Fruit fly (Drosophila melanogaster): Measurements from ENCODE around the gene CG9386.

CG9386 gene

DNA sequence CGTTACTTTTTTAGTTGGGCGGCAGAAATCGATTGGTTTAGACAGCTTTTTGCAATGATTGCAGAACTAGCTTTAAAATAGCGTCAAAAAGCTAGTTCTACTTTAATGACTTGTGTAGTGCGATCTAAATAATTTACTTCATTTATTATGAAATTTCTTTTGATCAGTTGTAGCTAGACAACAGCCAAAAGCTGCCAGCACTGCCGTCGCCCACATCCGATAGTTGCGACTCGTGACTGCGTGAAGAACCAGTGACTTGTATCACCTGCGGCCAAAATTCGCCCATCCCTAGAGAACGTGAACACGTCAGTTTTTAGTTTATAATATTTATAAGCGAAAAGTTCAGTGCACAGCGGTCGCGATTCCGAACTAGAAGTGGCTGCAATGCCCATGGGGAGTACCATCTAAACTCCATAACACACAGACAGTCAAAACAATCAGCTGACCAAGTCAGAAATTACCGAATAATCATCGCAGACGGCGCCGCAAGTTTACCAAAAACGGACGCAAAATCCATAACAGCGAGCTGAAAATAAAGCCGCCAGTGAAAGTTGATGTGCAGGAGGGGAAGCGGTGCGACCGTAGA is 31.5 kb upstream of the CG9386 start, which contains the start of gene P58IPK (continued):
- TF ChIP-seq vvl (GFP tag; IDR thresholded peaks at IDR 0.05) (peak; percentile 81), MBD-R2 (GFP tag; IDR thresholded peaks at IDR 0.05) (peak; percentile 79), dimm (GFP tag; IDR thresholded peaks at IDR 0.05) (no peak), sima (GFP tag; optimal IDR thresholded peaks at IDR 0.05) (no peak), CG8089 (GFP tag; optimal IDR thresholded peaks at IDR 0.05) (no peak), CG4424 (GFP tag; optimal IDR thresholded peaks at IDR 0.05) (peak; percentile 51), CG14860 (GFP tag; IDR thresholded peaks at IDR 0.05; ENCODE audit: partially characterized antibody) (peak; percentile 88), CG33557 (GFP tag; optimal IDR thresholded peaks at IDR 0.05) (peak; percentile 20), CG17829 (tag; optimal IDR thresholded peaks at IDR 0.05) (peak; percentile 64), run (tag; optimal IDR thresholded peaks at IDR 0.05) (no peak), Nf-YC (tag; optimal IDR thresholded peaks at IDR 0.05) (peak; percentile 41), dan (GFP tag; IDR thresholded peaks at IDR 0.05) (no peak), Fer1 (GFP tag; optimal IDR thresholded peaks at IDR 0.05) (peak; percentile 41), HLHmδ (GFP tag; optimal IDR thresholded peaks at IDR 0.05) (no peak), CG8388 (GFP tag; optimal IDR thresholded peaks at IDR 0.05) (peak; percentile 27), fru (optimal IDR thresholded peaks at IDR 0.05) (no peak), Elba2 (GFP tag; optimal IDR thresholded peaks at IDR 0.05) (no peak), unpg (GFP tag; optimal IDR thresholded peaks at IDR 0.05) (peak; percentile 14), CG4820 (GFP tag; optimal IDR thresholded peaks at IDR 0.05) (peak; percentile 43), ems (GFP tag; optimal IDR thresholded peaks at IDR 0.05) (peak; percentile 74), CrebB (tag; optimal IDR thresholded peaks at IDR 0.05) (peak; percentile 42), oc (tag; optimal IDR thresholded peaks at IDR 0.05) (no peak), CG17359 (tag; optimal IDR thresholded peaks at IDR 0.05) (peak; percentile 38), grn (GFP tag; optimal IDR thresholded peaks at IDR 0.05) (peak; percentile 6), CG1603 (tag; optimal IDR thresholded peaks at IDR 0.05) (peak; percentile 80), CG11504 (tag; optimal IDR thresholded peaks at IDR 0.05) (no peak), HLH4C (GFP tag; IDR thresholded peaks at IDR 0.05; ENCODE audit: partially characterized antibody) (peak; percentile 89), Ptx1 (GFP tag; IDR thresholded peaks at IDR 0.05) (peak; percentile 52), CG7963 (GFP tag; IDR thresholded peaks at IDR 0.05; ENCODE audit: partially characterized antibody) (peak; percentile 90), Atf6 (GFP tag; IDR thresholded peaks at IDR 0.05) (no peak; the same call in 1 of the 2 replicates), bcd (GFP tag; optimal IDR thresholded peaks at IDR 0.05) (peak; percentile 58), pita (GFP tag; optimal IDR thresholded peaks at IDR 0.05) (no peak), Nf-YA (GFP tag; IDR thresholded peaks at IDR 0.05) (no peak), CG34376 (GFP tag; optimal IDR thresholded peaks at IDR 0.05) (peak; percentile 57), CG4854 (GFP tag; optimal IDR thresholded peaks at IDR 0.05) (peak; percentile 33), fd96Cb (tag; optimal IDR thresholded peaks at IDR 0.05) (peak; percentile 9), tx (GFP tag; optimal IDR thresholded peaks at IDR 0.05) (peak; percentile 71), NFAT (GFP tag; IDR thresholded peaks at IDR 0.05) (peak; percentile 72), CG9817 (tag; optimal IDR thresholded peaks at IDR 0.05) (peak; percentile 68), ash1 (GFP tag; optimal IDR thresholded peaks at IDR 0.05) (peak; percentile 40), CG31388 (GFP tag; optimal IDR thresholded peaks at IDR 0.05) (no peak), maf-S (GFP tag; optimal IDR thresholded peaks at IDR 0.05) (peak; percentile 67), Hmr (GFP tag; optimal IDR thresholded peaks at IDR 0.05) (peak; percentile 60), CG15601 (tag; optimal IDR thresholded peaks at IDR 0.05) (peak; percentile 46), trem (tag; optimal IDR thresholded peaks at IDR 0.05) (peak; percentile 88), CG2712 (tag; optimal IDR thresholded peaks at IDR 0.05) (peak; percentile 66), sim (GFP tag; IDR thresholded peaks at IDR 0.05) (no peak), MESR4 (GFP tag; optimal IDR thresholded peaks at IDR 0.05) (peak; percentile 83), Med (GFP tag) (peak; percentile 97), usp (GFP tag; optimal IDR thresholded peaks at IDR 0.05) (no peak), shn (GFP tag; optimal IDR thresholded peaks at IDR 0.05) (peak; percentile 80)

All from whole organism, embryonic.